Fruit fly (Drosophila melanogaster) whole organism, pupa: ENCODE results near the gene RpL24-like.

ENCODE experiments used
- CG15710 ChIP-seq: fragments of 200-800 bp; sonication (Bioruptor generic); optimal IDR thresholded peaks from 2 replicates; lab custom pipeline; 2018; ENCODE audit warnings: missing biosample characterization, mild to moderate bottlenecking, missing genetic modification characterization, moderate library complexity
- CG17806 ChIP-seq: fragments of 200-800 bp; sonication (Bioruptor generic); optimal IDR thresholded peaks from 2 replicates; lab custom pipeline; 2018; ENCODE audit warnings: missing biosample characterization, mild to moderate bottlenecking, missing genetic modification characterization, moderate library complexity
- CG34367 ChIP-seq: fragments of 200-800 bp; sonication (Bioruptor generic); optimal IDR thresholded peaks from 2 replicates; lab custom pipeline; 2018; ENCODE audit warnings: missing biosample characterization, mild to moderate bottlenecking, missing genetic modification characterization
- CG4496 ChIP-seq: fragments of 200-800 bp; sonication (Bioruptor generic); IDR thresholded peaks from 3 replicates; pipeline ENCODE4 v1.3.6; 2022; ENCODE audit warnings: missing biosample characterization, missing genetic modification characterization
- CG8159 ChIP-seq: fragments of 200-800 bp; sonication (Bioruptor generic); optimal IDR thresholded peaks from 3 replicates; lab custom pipeline; 2018; ENCODE audit warnings: missing biosample characterization, mild to moderate bottlenecking, missing genetic modification characterization, moderate library complexity
- Pif1B ChIP-seq: fragments of 200-800 bp; sonication (Bioruptor generic); optimal IDR thresholded peaks from 3 replicates; lab custom pipeline; 2016; ENCODE audit warnings: missing biosample characterization, missing genetic modification characterization

- TF ChIP-seq CG34367 (no peak), CG17806 (no peak), Pif1B (no peak), CG8159 (tag; lab: Kevin White, UChicago) (no peak), CG15710 (tag; lab: Kevin White, UChicago) (no peak), CG4496 (GFP tag; lab: Robert Waterston, UW) (no peak)
These were observed 29.3 kb upstream of the RpL24-like start, which contains the start of gene PGRP-LB for dm6 chr3R:11460502-11461358.
